Worm (Caenorhabditis elegans): ENCODE data around the gene F54D5.5.

The F54D5.5 gene

DNA sequence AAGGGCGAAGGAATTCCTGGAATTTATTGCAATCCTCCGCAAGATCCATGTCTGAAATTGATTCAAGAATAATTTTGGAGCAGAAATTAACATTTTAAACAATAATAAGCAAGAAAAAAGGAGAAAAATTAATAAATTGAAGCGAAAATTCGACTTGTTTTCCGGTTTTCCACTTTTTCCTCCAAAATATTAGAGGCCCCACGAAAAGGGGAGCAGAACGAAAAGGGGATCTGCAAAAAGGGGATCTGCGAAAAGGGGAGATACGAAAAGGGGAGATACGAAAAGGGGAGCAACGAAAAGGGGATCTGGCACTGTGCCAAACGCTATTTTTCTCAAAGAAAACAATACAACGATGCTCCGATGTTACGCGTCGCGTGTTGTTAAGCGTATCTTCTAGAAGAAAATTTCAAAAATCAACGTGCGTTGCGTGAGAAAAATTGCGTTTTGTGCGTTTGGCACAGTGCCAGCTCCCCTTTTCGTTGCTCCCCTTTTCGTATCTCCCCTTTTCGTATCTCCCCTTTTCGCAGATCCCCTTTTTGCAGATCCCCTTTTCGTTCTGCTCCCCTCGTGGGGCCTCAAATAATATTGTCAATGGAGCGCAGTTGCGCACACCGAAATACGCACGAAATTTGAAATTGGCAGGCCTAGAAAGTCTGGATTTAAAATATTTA lies 32.3 kb downstream of the F54D5.5 start, which contains the start of gene Y62F5A.12:
Gene Y62F5A.12 (minus strand): TSS at position 51 of the 671 bp plus-strand sequence.
- TF ChIP-seq tbx-2 (tag; optimal IDR thresholded peaks at IDR 0.05): peak; percentile 82
- peak; percentile 76 to 92 (median 80) for TF ChIP-seq ceh-82 (tag; optimal IDR thresholded peaks at IDR 0.05)
- TF ChIP-seq fkh-4 (tag; optimal IDR thresholded peaks at IDR 0.05; ENCODE audit: borderline replicate concordance): peak; percentile 54
- TF ChIP-seq jun-1 (tag; optimal IDR thresholded peaks at IDR 0.05): peak; percentile 66
- TF ChIP-seq nhr-90 (tag; optimal IDR thresholded peaks at IDR 0.05; ENCODE audit: poor library complexity): peak; percentile 86
- TF ChIP-seq mep-1 (tag; optimal IDR thresholded peaks at IDR 0.05): peak; percentile 63
- TF ChIP-seq snu-23 (GFP tag; optimal IDR thresholded peaks at IDR 0.05): peak; percentile 89
- peak; percentile 42 for TF ChIP-seq elt-2 (tag; optimal IDR thresholded peaks at IDR 0.05)
- peak; percentile 11 for TF ChIP-seq zip-4 (GFP tag; optimal IDR thresholded peaks at IDR 0.05)
- peak in 1 of 2 experiments; percentile 94 for TF ChIP-seq ztf-11 (tag; optimal IDR thresholded peaks at IDR 0.05)
- peak; percentile 59 for TF ChIP-seq lin-13 (GFP tag; optimal IDR thresholded peaks at IDR 0.05)
- TF ChIP-seq dsc-1 (tag; optimal IDR thresholded peaks at IDR 0.05): peak; percentile 83
- TF ChIP-seq ceh-88 (GFP tag; IDR thresholded peaks at IDR 0.05): peak; percentile 90
- TF ChIP-seq ceh-90 (tag; optimal IDR thresholded peaks at IDR 0.05): peak; percentile 51
- peak; percentile 53 for TF ChIP-seq Y116A8C.19 (tag; optimal IDR thresholded peaks at IDR 0.05; ENCODE audit: borderline replicate concordance)
- peak; percentile 99 for TF ChIP-seq rnt-1 (tag; optimal IDR thresholded peaks at IDR 0.05)
- TF ChIP-seq ceh-63 (GFP tag; optimal IDR thresholded peaks at IDR 0.05): peak; percentile 86
- TF ChIP-seq egl-13 (tag; optimal IDR thresholded peaks at IDR 0.05): peak; percentile 72
- peak; percentile 34 for TF ChIP-seq nhr-237 (tag; optimal IDR thresholded peaks at IDR 0.05)
- peak; percentile 74 for TF ChIP-seq nhr-85 (tag)
- peak; percentile 31 for TF ChIP-seq fos-1 (tag; optimal IDR thresholded peaks at IDR 0.05)
- peak; percentile 84 for TF ChIP-seq lin-14 (GFP tag; optimal IDR thresholded peaks at IDR 0.05)
- TF ChIP-seq nhr-47 (tag; optimal IDR thresholded peaks at IDR 0.05): peak; percentile 92
- peak; percentile 71 for TF ChIP-seq C16A3.4 (tag; optimal IDR thresholded peaks at IDR 0.05)
- peak; percentile 11 for TF ChIP-seq nhr-11 (tag; optimal IDR thresholded peaks at IDR 0.05)
- TF ChIP-seq isw-1 (GFP tag; IDR thresholded peaks at IDR 0.05): peak; percentile 89
- peak; percentile 72 for TF ChIP-seq nhr-77 (tag; optimal IDR thresholded peaks at IDR 0.05)
- peak; percentile 89 for TF ChIP-seq pax-3 (tag; optimal IDR thresholded peaks at IDR 0.05)
- peak; percentile 22 for TF ChIP-seq blmp-1 (tag; optimal IDR thresholded peaks at IDR 0.05)
- TF ChIP-seq swsn-7 (tag; optimal IDR thresholded peaks at IDR 0.05): peak; percentile 80
- peak; percentile 91 for TF ChIP-seq lir-3 (tag; optimal IDR thresholded peaks at IDR 0.05; ENCODE audit: poor library complexity)
- TF ChIP-seq mab-9 (GFP tag; IDR thresholded peaks at IDR 0.05): peak; percentile 87
- TF ChIP-seq lin-35 (GFP tag; optimal IDR thresholded peaks at IDR 0.05): peak; percentile 78 to 92
- TF ChIP-seq lsy-2 (tag; optimal IDR thresholded peaks at IDR 0.05): peak; percentile 72 to 73
- peak; percentile 81 for TF ChIP-seq fkh-10 (GFP tag; optimal IDR thresholded peaks at IDR 0.05)
- TF ChIP-seq unc-130 (tag; optimal IDR thresholded peaks at IDR 0.05): peak; percentile 61
- TF ChIP-seq ceh-8 (GFP tag; optimal IDR thresholded peaks at IDR 0.05): peak; percentile 57
- TF ChIP-seq irx-1 (tag; optimal IDR thresholded peaks at IDR 0.05): peak; percentile 44
- peak; percentile 32 for TF ChIP-seq F16B12.6 (tag; optimal IDR thresholded peaks at IDR 0.05)
- TF ChIP-seq xbp-1 (tag; optimal IDR thresholded peaks at IDR 0.05): peak; percentile 86
- TF ChIP-seq vab-15 (tag; optimal IDR thresholded peaks at IDR 0.05): peak; percentile 76
- peak; percentile 78 for TF ChIP-seq sox-4 (tag; optimal IDR thresholded peaks at IDR 0.05)
- TF ChIP-seq efl-3 (GFP tag; optimal IDR thresholded peaks at IDR 0.05): peak; percentile 10
- TF ChIP-seq unc-98 (GFP tag; IDR thresholded peaks at IDR 0.05): peak; percentile 94
- TF ChIP-seq snpc-4 (tag; optimal IDR thresholded peaks at IDR 0.05): peak; percentile 6
- peak; percentile 47 for TF ChIP-seq C04F5.9 (tag; optimal IDR thresholded peaks at IDR 0.05)
- TF ChIP-seq nhr-71 (tag; optimal IDR thresholded peaks at IDR 0.05): peak; percentile 92
- TF ChIP-seq unc-86 (tag; optimal IDR thresholded peaks at IDR 0.05): peak; percentile 84
- peak; percentile 81 to 89 (median 85) for TF ChIP-seq dpl-1 (GFP tag; optimal IDR thresholded peaks at IDR 0.05)
- TF ChIP-seq nhr-19 (GFP tag; conservative IDR thresholded peaks at IDR 0.05): peak; percentile 94
- peak in 1 of 2 experiments; percentile 71 for TF ChIP-seq mdl-1 (tag; optimal IDR thresholded peaks at IDR 0.05)

Measured in whole organism, L1 larva.